In the genomic region with DNA sequence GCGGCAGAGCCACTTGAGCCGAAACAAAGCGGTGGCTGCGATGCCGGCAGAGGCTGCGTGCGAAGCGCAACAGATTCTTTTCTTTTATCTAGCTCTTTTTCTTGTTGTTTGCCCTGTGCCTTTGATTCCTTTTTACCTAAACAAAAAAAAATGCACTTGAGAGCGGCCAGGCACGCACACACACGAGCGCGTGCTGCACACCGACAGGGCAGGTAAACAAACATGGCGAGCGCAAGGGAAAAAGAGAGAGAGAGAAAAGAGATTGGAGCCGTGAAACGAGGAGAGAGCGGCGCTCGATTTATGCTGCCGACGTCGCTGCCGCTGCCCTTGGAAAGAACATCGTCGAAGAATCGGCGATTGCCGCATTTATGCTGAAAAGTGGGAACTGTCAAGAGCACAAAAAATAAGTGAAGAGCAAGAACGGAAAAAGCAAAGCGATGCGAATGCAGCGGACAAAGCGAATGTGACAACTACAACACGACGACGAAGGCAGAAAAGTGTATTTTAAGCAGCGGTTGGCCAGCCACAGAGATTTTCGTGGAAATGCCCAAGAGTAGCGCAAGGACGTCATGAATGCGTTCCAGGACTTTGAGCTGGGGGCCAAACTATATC, we compare ENCODE assay signal across 1 fruit fly cellular context.
TF ChIP-seq lines count a peak whose summit lies in the region.

No protein-coding gene starts in this region.

TF ChIP-seq in whole organism, embryonic, 481 proteins besides CTCF, POLR2A, EP300 and RAD21 (continued from another document):
- TF ChIP-seq Oli (tag; optimal IDR thresholded peaks at IDR 0.05; lab: Kevin White, UChicago) (no peak), pros (GFP tag; optimal IDR thresholded peaks at IDR 0.05; lab: Kevin White, UChicago) (peak; percentile 81), CG34224 (GFP tag; IDR thresholded peaks at IDR 0.05; lab: Robert Waterston, UW; ENCODE audit: partially characterized antibody) (0 out of 3 replicates have a peak, but pooled peaks have one; percentile 23), CG7928 (GFP tag; optimal IDR thresholded peaks at IDR 0.05; lab: Kevin White, UChicago) (no peak), trh (GFP tag; optimal IDR thresholded peaks at IDR 0.05; lab: Kevin White, UChicago) (no peak), bsh (GFP tag; optimal IDR thresholded peaks at IDR 0.05; lab: Kevin White, UChicago) (peak in 1 of 2 experiments; percentile 43), CG4328 (GFP tag; optimal IDR thresholded peaks at IDR 0.05; lab: Kevin White, UChicago) (no peak), kni (GFP tag; optimal IDR thresholded peaks at IDR 0.05; lab: Kevin White, UChicago) (peak; percentile 86), tx (GFP tag; optimal IDR thresholded peaks at IDR 0.05; lab: Kevin White, UChicago) (no peak), CG12104 (GFP tag; optimal IDR thresholded peaks at IDR 0.05; lab: Kevin White, UChicago) (no peak), HLHmδ (GFP tag; optimal IDR thresholded peaks at IDR 0.05; lab: Kevin White, UChicago) (peak; percentile 38), CG8359 (GFP tag; optimal IDR thresholded peaks at IDR 0.05; lab: Kevin White, UChicago; ENCODE audit: borderline replicate concordance) (no peak), Scr (GFP tag; IDR thresholded peaks at IDR 0.05; lab: Robert Waterston, UW; ENCODE audit: partially characterized antibody) (peak; percentile 37; the same call in 1 of the 2 replicates), CG15011 (GFP tag; optimal IDR thresholded peaks at IDR 0.05; lab: Kevin White, UChicago) (no peak), CG2199 (GFP tag; IDR thresholded peaks at IDR 0.05; lab: Robert Waterston, UW) (peak; percentile 38; the same call in 1 of the 3 replicates), NC2β (GFP tag; optimal IDR thresholded peaks at IDR 0.05; lab: Kevin White, UChicago) (no peak), phol (tag; optimal IDR thresholded peaks at IDR 0.05; lab: Kevin White, UChicago) (peak; percentile 52), pfk (GFP tag; optimal IDR thresholded peaks at IDR 0.05; lab: Kevin White, UChicago) (no peak), CG30403 (GFP tag; optimal IDR thresholded peaks at IDR 0.05; lab: Kevin White, UChicago) (no peak), sqz (GFP tag; optimal IDR thresholded peaks at IDR 0.05; lab: Kevin White, UChicago) (peak; percentile 94), Sox102F (GFP tag; optimal IDR thresholded peaks at IDR 0.05; lab: Kevin White, UChicago) (no peak), croc (GFP tag; conservative IDR thresholded peaks at IDR 0.05; lab: Robert Waterston, UW) (0 out of 3 replicates have a peak, but pooled peaks have one; percentile 2), cad (GFP tag; optimal IDR thresholded peaks at IDR 0.05; lab: Kevin White, UChicago) (peak; percentile 72), yki (optimal IDR thresholded peaks at IDR 0.05; lab: Kevin White, UChicago) (peak; percentile 76), CG34422 (GFP tag; IDR thresholded peaks at IDR 0.05; lab: Robert Waterston, UW) (no peak), CG7786 (GFP tag; optimal IDR thresholded peaks at IDR 0.05; lab: Kevin White, UChicago) (no peak), Asciz (GFP tag; optimal IDR thresholded peaks at IDR 0.05; lab: Kevin White, UChicago) (no peak), Fer1 (GFP tag; optimal IDR thresholded peaks at IDR 0.05; lab: Kevin White, UChicago) (no peak), Max (GFP tag; optimal IDR thresholded peaks at IDR 0.05; lab: Kevin White, UChicago) (no peak), nom (GFP tag; optimal IDR thresholded peaks at IDR 0.05; lab: Kevin White, UChicago) (peak; percentile 66), h (optimal IDR thresholded peaks at IDR 0.05; lab: Kevin White, UChicago) (no peak), CG8765 (GFP tag; IDR thresholded peaks at IDR 0.05; lab: Robert Waterston, UW) (0 out of 2 replicates have a peak, but pooled peaks have one; percentile 2), cg (GFP tag; optimal IDR thresholded peaks at IDR 0.05; lab: Kevin White, UChicago) (peak; percentile 76), ato (GFP tag; IDR thresholded peaks at IDR 0.05; lab: Robert Waterston, UW; ENCODE audit: partially characterized antibody) (no peak), ci (GFP tag; IDR thresholded peaks at IDR 0.05; lab: Robert Waterston, UW) (0 out of 3 replicates have a peak, but pooled peaks have one; percentile 0), D (optimal IDR thresholded peaks at IDR 0.05; lab: Kevin White, UChicago) (peak; percentile 85), D (GFP tag; optimal IDR thresholded peaks at IDR 0.05; lab: Kevin White, UChicago) (no peak), Rfx (GFP tag; IDR thresholded peaks at IDR 0.05; lab: Robert Waterston, UW) (no peak), vvl (GFP tag; IDR thresholded peaks at IDR 0.05; lab: Robert Waterston, UW) (no peak), gcm2 (GFP tag; optimal IDR thresholded peaks at IDR 0.05; lab: Kevin White, UChicago) (no peak), Adf1 (GFP tag; IDR thresholded peaks at IDR 0.05; lab: Robert Waterston, UW) (peak; percentile 57; the same call in 1 of the 2 replicates), chinmo (GFP tag; IDR thresholded peaks at IDR 0.05; lab: Robert Waterston, UW; ENCODE audit: partially characterized antibody) (0 out of 4 replicates have a peak, but pooled peaks have one; percentile 71), Bteb2 (GFP tag; optimal IDR thresholded peaks at IDR 0.05; lab: Kevin White, UChicago) (no peak), Dll (GFP tag; IDR thresholded peaks at IDR 0.05; lab: Robert Waterston, UW; ENCODE audit: partially characterized antibody) (peak; percentile 26; the same call in 1 of the 4 replicates), Stat92E (GFP tag; optimal IDR thresholded peaks at IDR 0.05; lab: Kevin White, UChicago) (no peak), CG18599 (GFP tag; optimal IDR thresholded peaks at IDR 0.05; lab: Kevin White, UChicago) (no peak), CG15479 (GFP tag; optimal IDR thresholded peaks at IDR 0.05; lab: Kevin White, UChicago) (peak; percentile 94), bbx (GFP tag; IDR thresholded peaks at IDR 0.05; lab: Robert Waterston, UW; ENCODE audit: partially characterized antibody) (no peak), CG5180 (GFP tag; optimal IDR thresholded peaks at IDR 0.05; lab: Kevin White, UChicago) (no peak), Doc3 (GFP tag; IDR thresholded peaks at IDR 0.05; lab: Robert Waterston, UW; ENCODE audit: partially characterized antibody) (0 out of 3 replicates have a peak, but pooled peaks have one; percentile 14), bcd (GFP tag; optimal IDR thresholded peaks at IDR 0.05; lab: Kevin White, UChicago) (no peak)
